Worm (Caenorhabditis elegans): ENCODE measurements around the gene Y116A8C.467.

Y116A8C.467 gene

ce11 chrIV:17053261-17053660 lies 10.3 kb downstream of the Y116A8C.467 start, which contains the start of gene Y116A8C.23:
Gene Y116A8C.23 (plus strand): TSS chrIV:17053561.
- TF ChIP-seq ceh-91 (GFP tag; IDR thresholded peaks at IDR 0.05) = no peak
- no peak for TF ChIP-seq F10E7.11 (tag; optimal IDR thresholded peaks at IDR 0.05)
- TF ChIP-seq lsy-27 (tag; optimal IDR thresholded peaks at IDR 0.05; ENCODE audit: borderline replicate concordance, insufficient read depth) = no peak

- TF ChIP-seq cebp-1 (GFP tag; IDR thresholded peaks at IDR 0.05) (no peak), cebp-1 (tag; optimal IDR thresholded peaks at IDR 0.05) (no peak), bed-1 (GFP tag; IDR thresholded peaks at IDR 0.05) (no peak), lin-40 (tag; optimal IDR thresholded peaks at IDR 0.05) (no peak), Y56A3A.18 (GFP tag; IDR thresholded peaks at IDR 0.05) (no peak), snpc-4 (GFP tag; optimal IDR thresholded peaks at IDR 0.05) (no peak), snpc-4 (tag; optimal IDR thresholded peaks at IDR 0.05) (no peak), mes-4 (tag; optimal IDR thresholded peaks at IDR 0.05) (no peak), xnd-1 (tag; optimal IDR thresholded peaks at IDR 0.05) (no peak)
These were observed 15.3 kb downstream of the Y116A8C.467 start, which contains the start of gene athp-3 for ce11 chrIV:17048257-17048656. Gene athp-3 (minus strand): TSS chrIV:17048357.

ce11 chrIV:17045691-17046090 lies 17.9 kb downstream of the Y116A8C.467 start, which contains the start of gene clec-195:
Gene clec-195 (minus strand): TSS chrIV:17045791.
- TF ChIP-seq F39B2.1 (GFP tag; IDR thresholded peaks at IDR 0.05) = no peak
- no peak for TF ChIP-seq ceh-40 (GFP tag; IDR thresholded peaks at IDR 0.05)
- no peak for TF ChIP-seq lin-35 (GFP tag; optimal IDR thresholded peaks at IDR 0.05)

- no peak for TF ChIP-seq B0336.3 (GFP tag; IDR thresholded peaks at IDR 0.05)
These were observed 23.0 kb downstream of the Y116A8C.467 start, which contains the start of gene Y116A8C.20 for ce11 chrIV:17040618-17041017. Gene Y116A8C.20 (plus strand): TSS chrIV:17040918.

ce11 chrIV:17039545-17039944 lies 24.1 kb downstream of the Y116A8C.467 start, which contains the start of gene Y116A8C.19:
Gene Y116A8C.19 (minus strand): TSS chrIV:17039645.
- no peak for TF ChIP-seq mcd-1 (GFP tag; IDR thresholded peaks at IDR 0.05)
- TF ChIP-seq F57A8.1 (GFP tag; optimal IDR thresholded peaks at IDR 0.05) = no peak
- TF ChIP-seq nhr-27 (tag; optimal IDR thresholded peaks at IDR 0.05) = no peak
- no peak for TF ChIP-seq F22D6.2 (tag; optimal IDR thresholded peaks at IDR 0.05)
- TF ChIP-seq C17E4.6 (GFP tag; IDR thresholded peaks at IDR 0.05) = no peak
- no peak for TF ChIP-seq madf-6 (GFP tag; IDR thresholded peaks at IDR 0.05)
- TF ChIP-seq hmg-1.2 (GFP tag; IDR thresholded peaks at IDR 0.05) = no peak
- TF ChIP-seq B0035.1 (tag; optimal IDR thresholded peaks at IDR 0.05) = no peak
- TF ChIP-seq snpc-1.3 (tag; optimal IDR thresholded peaks at IDR 0.05; ENCODE audit: insufficient read depth) = no peak
- TF ChIP-seq madf-8 (GFP tag; conservative IDR thresholded peaks at IDR 0.05) = no peak
- TF ChIP-seq F23B12.7 (tag; optimal IDR thresholded peaks at IDR 0.05; ENCODE audit: insufficient read depth) = no peak
- TF ChIP-seq Y67H2A.10 (GFP tag; conservative IDR thresholded peaks at IDR 0.05) = no peak
- TF ChIP-seq snpc-3.4 (tag; optimal IDR thresholded peaks at IDR 0.05) = no peak
- no peak for TF ChIP-seq somi-1 (GFP tag; optimal IDR thresholded peaks at IDR 0.05)
- no peak for TF ChIP-seq fkh-3 (tag; optimal IDR thresholded peaks at IDR 0.05)
- TF ChIP-seq hlh-26 (GFP tag; conservative IDR thresholded peaks at IDR 0.05) = no peak
- TF ChIP-seq ceh-40 (GFP tag; IDR thresholded peaks at IDR 0.05) = no peak
- no peak for TF ChIP-seq him-1 (tag; optimal IDR thresholded peaks at IDR 0.05)
